Fruit fly (Drosophila melanogaster): ENCODE results near the gene sog.

The sog gene

DNA sequence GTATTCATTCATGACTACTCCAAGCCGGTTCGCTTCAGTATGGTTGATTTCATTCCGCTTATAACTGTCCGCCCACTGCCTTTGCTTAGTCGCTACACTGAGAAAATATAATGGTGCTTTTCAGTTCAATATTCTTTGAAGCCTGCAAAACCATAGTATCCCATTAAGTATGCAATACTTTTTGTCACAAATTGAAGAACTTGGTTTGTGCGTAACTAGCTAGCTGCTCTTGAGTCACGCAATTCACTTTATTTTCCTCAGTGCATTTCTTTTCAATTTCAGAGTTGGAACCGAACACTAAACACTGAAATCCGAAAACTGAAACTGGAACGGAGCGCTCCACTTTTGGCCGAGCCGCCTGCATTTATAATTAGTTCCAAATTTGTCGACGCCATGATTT lies 33.5 kb downstream of the sog start (continued):
- peak; percentile 79 for TF ChIP-seq dysf (GFP tag; IDR thresholded peaks at IDR 0.05)
- TF ChIP-seq jing (GFP tag; optimal IDR thresholded peaks at IDR 0.05) = no peak
- no peak for TF ChIP-seq mirr (GFP tag; optimal IDR thresholded peaks at IDR 0.05)
- peak; percentile 23 for TF ChIP-seq CG1529 (GFP tag; optimal IDR thresholded peaks at IDR 0.05)
- peak; percentile 25 for TF ChIP-seq Nf-YC (tag; optimal IDR thresholded peaks at IDR 0.05)
- no peak for TF ChIP-seq Sry-δ (GFP tag; optimal IDR thresholded peaks at IDR 0.05)
- TF ChIP-seq pnt (GFP tag; optimal IDR thresholded peaks at IDR 0.05) = peak; percentile 44
- TF ChIP-seq CG12391 (tag; optimal IDR thresholded peaks at IDR 0.05) = peak; percentile 57
- TF ChIP-seq CG12071 (GFP tag; optimal IDR thresholded peaks at IDR 0.05) = peak; percentile 55
- TF ChIP-seq sc (optimal IDR thresholded peaks at IDR 0.05) = no peak
- TF ChIP-seq sc (GFP tag; optimal IDR thresholded peaks at IDR 0.05) = no peak
- TF ChIP-seq CG8290 (GFP tag; optimal IDR thresholded peaks at IDR 0.05) = no peak
- TF ChIP-seq CG8290 (tag; optimal IDR thresholded peaks at IDR 0.05) = peak in 1 of 2 experiments; percentile 78
- TF ChIP-seq knrl (GFP tag; IDR thresholded peaks at IDR 0.05; ENCODE audit: partially characterized antibody) = no peak
- peak; percentile 55 to 57 for TF ChIP-seq dpn (GFP tag; optimal IDR thresholded peaks at IDR 0.05)
- no peak for TF ChIP-seq inv (GFP tag; IDR thresholded peaks at IDR 0.05; ENCODE audit: partially characterized antibody)
- TF ChIP-seq wor (GFP tag; IDR thresholded peaks at IDR 0.05) = no peak
- peak; percentile 13 for TF ChIP-seq vfl (GFP tag; optimal IDR thresholded peaks at IDR 0.05)
- no peak for TF ChIP-seq vnd (GFP tag; IDR thresholded peaks at IDR 0.05; ENCODE audit: partially characterized antibody)
- no peak for TF ChIP-seq CG2116 (GFP tag; optimal IDR thresholded peaks at IDR 0.05)
- TF ChIP-seq Bgb (GFP tag; IDR thresholded peaks at IDR 0.05; ENCODE audit: partially characterized antibody) = no peak
- no peak for TF ChIP-seq Scr (GFP tag; IDR thresholded peaks at IDR 0.05; ENCODE audit: partially characterized antibody)
- TF ChIP-seq ase (GFP tag; IDR thresholded peaks at IDR 0.05) = 0 out of 3 replicates have a peak, but pooled peaks have one; percentile 56
- TF ChIP-seq Hey (tag; optimal IDR thresholded peaks at IDR 0.05) = no peak
- peak; percentile 48; the same call in 1 of the 2 replicates for TF ChIP-seq Xrp1 (GFP tag; IDR thresholded peaks at IDR 0.05)
- peak; percentile 10 for TF ChIP-seq NC2β (GFP tag; optimal IDR thresholded peaks at IDR 0.05)
- peak; percentile 36 for TF ChIP-seq MTF-1 (GFP tag; optimal IDR thresholded peaks at IDR 0.05; ENCODE audit: borderline replicate concordance)
- peak; percentile 72 for TF ChIP-seq CG17359 (tag; optimal IDR thresholded peaks at IDR 0.05)
- no peak for TF ChIP-seq Tbp (GFP tag; optimal IDR thresholded peaks at IDR 0.05)
- TF ChIP-seq CG13287 (GFP tag; IDR thresholded peaks at IDR 0.05; ENCODE audit: partially characterized antibody) = no peak
- peak; percentile 33 for TF ChIP-seq Six4 (GFP tag; optimal IDR thresholded peaks at IDR 0.05)
- TF ChIP-seq CG42726 (GFP tag; IDR thresholded peaks at IDR 0.05; ENCODE audit: partially characterized antibody) = no peak
- peak; percentile 19 for TF ChIP-seq CG17802 (tag; optimal IDR thresholded peaks at IDR 0.05)
- peak; percentile 39 for TF ChIP-seq CG8089 (GFP tag; optimal IDR thresholded peaks at IDR 0.05)
- no peak for TF ChIP-seq fd64A (GFP tag; optimal IDR thresholded peaks at IDR 0.05)
- peak; percentile 59; the same call in 2 of the 3 replicates for TF ChIP-seq tgo (GFP tag; IDR thresholded peaks at IDR 0.05)
- peak; percentile 65; the same call in 1 of the 2 replicates for TF ChIP-seq Drgx (GFP tag; IDR thresholded peaks at IDR 0.05)
- TF ChIP-seq tx (GFP tag; optimal IDR thresholded peaks at IDR 0.05) = peak; percentile 19
- peak; percentile 48 for TF ChIP-seq CG31441 (GFP tag; IDR thresholded peaks at IDR 0.05)
- peak; percentile 62; the same call in 2 of the 3 replicates for TF ChIP-seq Mrtf (GFP tag; IDR thresholded peaks at IDR 0.05)
- peak; percentile 31 for TF ChIP-seq HLH54F (GFP tag; optimal IDR thresholded peaks at IDR 0.05)
- TF ChIP-seq CG14860 (GFP tag; IDR thresholded peaks at IDR 0.05; ENCODE audit: partially characterized antibody) = no peak
- TF ChIP-seq Myb (GFP tag; optimal IDR thresholded peaks at IDR 0.05) = peak; percentile 36
- no peak for TF ChIP-seq CG17612 (GFP tag; IDR thresholded peaks at IDR 0.05)
- TF ChIP-seq CG12769 (tag; optimal IDR thresholded peaks at IDR 0.05) = peak; percentile 77
- TF ChIP-seq Lim3 (GFP tag; IDR thresholded peaks at IDR 0.05) = no peak
- no peak for TF ChIP-seq Hr39 (optimal IDR thresholded peaks at IDR 0.05)
- no peak for TF ChIP-seq D (optimal IDR thresholded peaks at IDR 0.05)
- no peak for TF ChIP-seq D (GFP tag; optimal IDR thresholded peaks at IDR 0.05)
- no peak for TF ChIP-seq CG14965 (GFP tag; optimal IDR thresholded peaks at IDR 0.05; ENCODE audit: borderline replicate concordance)
- TF ChIP-seq Fer2 (tag; optimal IDR thresholded peaks at IDR 0.05) = no peak
- TF ChIP-seq CG10543 (GFP tag; optimal IDR thresholded peaks at IDR 0.05) = no peak
